Fruit fly (Drosophila melanogaster): ENCODE data around the gene Galt.

Gene Galt

DNA sequence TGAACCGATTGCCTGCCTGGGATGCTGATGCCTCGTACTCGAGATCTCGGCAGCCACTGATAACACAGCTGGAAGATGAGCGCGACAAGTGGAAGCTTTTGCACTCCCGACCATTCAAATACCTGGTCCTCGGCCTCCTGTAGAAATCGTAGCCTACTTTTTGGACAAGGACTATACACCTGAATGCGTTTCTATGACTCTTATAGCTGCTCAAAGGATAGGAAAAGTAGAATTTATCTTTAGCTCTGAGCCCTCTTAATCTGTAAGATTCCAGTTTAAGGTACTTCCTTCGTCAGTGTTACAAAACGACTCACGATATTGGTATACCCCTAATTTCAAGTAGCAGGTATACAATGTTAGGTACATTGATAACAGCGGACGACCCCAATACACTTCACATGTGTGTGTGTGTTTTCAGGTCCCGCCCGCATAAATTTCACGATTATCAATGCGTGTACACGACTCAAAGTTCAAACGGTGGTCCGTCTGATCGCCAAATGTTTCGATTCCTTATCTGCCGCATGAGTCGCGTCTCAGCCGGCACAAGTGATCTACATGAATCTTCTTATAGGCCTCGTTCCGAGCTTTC is 48.4 kb upstream of the Galt start, which contains the start of gene AkhR:
Gene AkhR, minus strand, starts transcription at position 5 of the 589 bp plus-strand sequence.
- TF ChIP-seq CG4328 (GFP tag; optimal IDR thresholded peaks at IDR 0.05) = no peak
- peak; percentile 47 for TF ChIP-seq Med (GFP tag)
- TF ChIP-seq MBD-R2 (GFP tag; IDR thresholded peaks at IDR 0.05) = no peak
- TF ChIP-seq row (GFP tag; IDR thresholded peaks at IDR 0.05) = peak; percentile 47
- TF ChIP-seq CG2129 (GFP tag; IDR thresholded peaks at IDR 0.05; ENCODE audit: partially characterized antibody) = no peak
- peak; percentile 9 for TF ChIP-seq CG34376 (GFP tag; optimal IDR thresholded peaks at IDR 0.05)
- no peak for TF ChIP-seq dmrt11E (tag; optimal IDR thresholded peaks at IDR 0.05)
- TF ChIP-seq CG9932 (GFP tag; IDR thresholded peaks at IDR 0.05) = no peak
- TF ChIP-seq Ets65A (GFP tag) = peak; percentile 70

DNA sequence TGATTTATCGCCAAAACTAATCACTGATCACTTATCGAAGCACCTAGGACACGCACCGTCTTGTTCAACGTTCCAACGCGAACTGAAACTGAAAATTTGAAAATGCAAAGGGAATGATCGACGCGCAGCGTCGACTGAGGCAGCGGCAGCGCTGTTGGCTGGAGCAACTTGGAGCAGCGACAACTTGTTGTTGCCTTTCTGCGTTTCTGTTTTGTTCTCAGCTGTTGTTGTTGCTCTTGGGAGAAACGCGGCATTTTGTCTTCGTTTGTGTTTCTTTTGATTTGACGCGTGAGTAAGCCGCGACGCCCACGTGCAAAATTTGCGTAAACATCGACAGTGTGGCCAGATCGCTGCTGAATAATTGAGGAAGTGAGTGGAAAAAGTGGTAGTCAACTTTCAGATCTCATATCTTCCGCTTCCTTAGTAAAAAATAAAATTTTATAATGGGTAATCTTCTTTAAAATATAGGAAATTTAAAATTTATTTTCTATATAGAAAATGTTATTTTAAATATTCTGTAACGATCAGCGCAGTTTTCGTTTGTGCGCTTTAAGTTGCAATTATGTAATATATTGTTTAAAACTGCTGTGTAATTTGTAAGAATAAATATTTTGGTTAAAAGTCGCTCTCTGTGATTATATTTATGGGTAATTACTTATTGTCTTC is 41.3 kb upstream of the Galt start, which contains the start of gene Tsp:
Gene Tsp, minus strand, starts transcription at position 90 of the 666 bp plus-strand sequence.
- no peak for TF ChIP-seq CG11247 (GFP tag; IDR thresholded peaks at IDR 0.05)
- TF ChIP-seq CG42726 (GFP tag; IDR thresholded peaks at IDR 0.05; ENCODE audit: partially characterized antibody) = 0 out of 2 replicates have a peak, but pooled peaks have one; percentile 47
- TF ChIP-seq cwo (GFP tag; optimal IDR thresholded peaks at IDR 0.05) = peak; percentile 66
- TF ChIP-seq slbo (GFP tag; IDR thresholded peaks at IDR 0.05) = no peak; the same call in 1 of the 2 replicates
- peak; percentile 25 for TF ChIP-seq Ets97D (GFP tag; optimal IDR thresholded peaks at IDR 0.05)
- no peak for TF ChIP-seq CG2202 (tag; optimal IDR thresholded peaks at IDR 0.05)
- TF ChIP-seq seq (GFP tag; IDR thresholded peaks at IDR 0.05) = peak; percentile 8; the same call in 1 of the 2 replicates
- no peak for TF ChIP-seq Atf6 (GFP tag; IDR thresholded peaks at IDR 0.05)
- peak; percentile 38 for TF ChIP-seq Med (GFP tag)
- no peak for TF ChIP-seq CG2120 (GFP tag; optimal IDR thresholded peaks at IDR 0.05)
- TF ChIP-seq CG3838 (GFP tag; optimal IDR thresholded peaks at IDR 0.05) = no peak
- no peak for TF ChIP-seq MTF-1 (GFP tag; optimal IDR thresholded peaks at IDR 0.05; ENCODE audit: borderline replicate concordance)
- TF ChIP-seq CG17359 (tag; optimal IDR thresholded peaks at IDR 0.05) = no peak
- TF ChIP-seq ro (GFP tag; IDR thresholded peaks at IDR 0.05) = no peak
- TF ChIP-seq Hr78 (GFP tag; optimal IDR thresholded peaks at IDR 0.05) = no peak
- no peak for TF ChIP-seq disco-r (GFP tag; optimal IDR thresholded peaks at IDR 0.05)
- TF ChIP-seq CG11398 (GFP tag; optimal IDR thresholded peaks at IDR 0.05) = no peak
- TF ChIP-seq abd-A (tag; optimal IDR thresholded peaks at IDR 0.05) = peak; percentile 64
- peak; percentile 5 for TF ChIP-seq Sox100B (GFP tag; optimal IDR thresholded peaks at IDR 0.05)
- no peak for TF ChIP-seq lbe (GFP tag; optimal IDR thresholded peaks at IDR 0.05)
- peak; percentile 77 for TF ChIP-seq stwl (tag; optimal IDR thresholded peaks at IDR 0.05)
- TF ChIP-seq CG33557 (GFP tag; optimal IDR thresholded peaks at IDR 0.05) = no peak
- TF ChIP-seq CG4360 (GFP tag; IDR thresholded peaks at IDR 0.05) = peak; percentile 93
- TF ChIP-seq CG34422 (GFP tag; IDR thresholded peaks at IDR 0.05) = peak; percentile 48; the same call in 1 of the 3 replicates
- TF ChIP-seq CG18262 (tag; optimal IDR thresholded peaks at IDR 0.05) = peak; percentile 3
- peak; percentile 35; the same call in 1 of the 2 replicates for TF ChIP-seq chm (GFP tag; IDR thresholded peaks at IDR 0.05)
- TF ChIP-seq CG5953 (GFP tag; IDR thresholded peaks at IDR 0.05) = no peak
- TF ChIP-seq croc (GFP tag; conservative IDR thresholded peaks at IDR 0.05) = no peak
- TF ChIP-seq pros (GFP tag; optimal IDR thresholded peaks at IDR 0.05) = peak; percentile 31
- TF ChIP-seq CG16779 (GFP tag; IDR thresholded peaks at IDR 0.05) = no peak
- TF ChIP-seq fu2 (GFP tag; optimal IDR thresholded peaks at IDR 0.05) = no peak
- TF ChIP-seq Sry-β (GFP tag; optimal IDR thresholded peaks at IDR 0.05) = no peak
- peak; percentile 5 for TF ChIP-seq CG8290 (GFP tag; optimal IDR thresholded peaks at IDR 0.05)
- TF ChIP-seq CG8290 (tag; optimal IDR thresholded peaks at IDR 0.05) = no peak
- peak; percentile 11 for TF ChIP-seq grau (tag; optimal IDR thresholded peaks at IDR 0.05)
- no peak; the same call in 1 of the 2 replicates for TF ChIP-seq amos (GFP tag; IDR thresholded peaks at IDR 0.05; ENCODE audit: partially characterized antibody)
- TF ChIP-seq Sry-δ (GFP tag; optimal IDR thresholded peaks at IDR 0.05) = no peak
- TF ChIP-seq vvl (GFP tag; IDR thresholded peaks at IDR 0.05) = peak; percentile 54
- TF ChIP-seq CG2199 (GFP tag; IDR thresholded peaks at IDR 0.05) = 0 out of 3 replicates have a peak, but pooled peaks have one; percentile 51

Measured in whole organism, embryonic.